Worm (Caenorhabditis elegans): ENCODE data around the gene F36G3.1.
A peak's percentile ranks its signal among the peaks of the same experiment; 100 is the strongest.

Gene F36G3.1

ce11 chrX:9822606-9823264 lies 33.7 kb upstream of the F36G3.1 start (continued):
- TF ChIP-seq mxl-2 (GFP tag; conservative IDR thresholded peaks at IDR 0.05) (no peak), lin-13 (GFP tag; optimal IDR thresholded peaks at IDR 0.05) (no peak), lin-1 (GFP tag; IDR thresholded peaks at IDR 0.05) (no peak), lin-38 (GFP tag; IDR thresholded peaks at IDR 0.05) (no peak), egl-43 (GFP tag; IDR thresholded peaks at IDR 0.05) (no peak), lim-7 (GFP tag; IDR thresholded peaks at IDR 0.05) (no peak), php-3 (GFP tag; IDR thresholded peaks at IDR 0.05) (0 out of 2 replicates have a peak, but pooled peaks have one; percentile 15), nhr-25 (tag; optimal IDR thresholded peaks at IDR 0.05; ENCODE audit: borderline replicate concordance, insufficient read depth) (peak; percentile 59), F10B5.3 (tag; optimal IDR thresholded peaks at IDR 0.05) (no peak), arid-1 (GFP tag; conservative IDR thresholded peaks at IDR 0.05) (0 out of 2 replicates have a peak, but pooled peaks have one; percentile 43), nhr-28 (tag; optimal IDR thresholded peaks at IDR 0.05) (peak; percentile 45), dve-1 (tag; optimal IDR thresholded peaks at IDR 0.05; ENCODE audit: insufficient read depth) (peak; percentile 86), D1046.2 (GFP tag; IDR thresholded peaks at IDR 0.05) (no peak), ztf-7 (tag; optimal IDR thresholded peaks at IDR 0.05) (no peak), nhr-48 (tag; optimal IDR thresholded peaks at IDR 0.05) (no peak), unc-39 (tag; optimal IDR thresholded peaks at IDR 0.05) (no peak)

- no peak for TF ChIP-seq ceh-82 (tag; optimal IDR thresholded peaks at IDR 0.05)
- TF ChIP-seq egl-27 (tag; optimal IDR thresholded peaks at IDR 0.05): no peak
- TF ChIP-seq mxl-2 (GFP tag; conservative IDR thresholded peaks at IDR 0.05): no peak
- no peak for TF ChIP-seq nhr-10 (tag; optimal IDR thresholded peaks at IDR 0.05)
- TF ChIP-seq F44E2.7 (GFP tag; IDR thresholded peaks at IDR 0.05): no peak
- no peak for TF ChIP-seq dve-1 (tag; optimal IDR thresholded peaks at IDR 0.05; ENCODE audit: insufficient read depth)
- TF ChIP-seq snpc-1.2 (GFP tag; IDR thresholded peaks at IDR 0.05): no peak
- no peak for TF ChIP-seq zip-2 (tag; optimal IDR thresholded peaks at IDR 0.05)
- no peak for TF ChIP-seq Y5F2A.4 (GFP tag; optimal IDR thresholded peaks at IDR 0.05)
- TF ChIP-seq ceh-28 (tag; optimal IDR thresholded peaks at IDR 0.05): no peak
- TF ChIP-seq rbr-2 (tag; optimal IDR thresholded peaks at IDR 0.05): no peak
- no peak for TF ChIP-seq nhr-25 (tag; optimal IDR thresholded peaks at IDR 0.05; ENCODE audit: borderline replicate concordance, insufficient read depth)
- TF ChIP-seq lir-3 (tag; optimal IDR thresholded peaks at IDR 0.05): no peak
- no peak for TF ChIP-seq zfp-2 (tag; optimal IDR thresholded peaks at IDR 0.05)
- no peak for TF ChIP-seq ztf-11 (tag; optimal IDR thresholded peaks at IDR 0.05)
Measured at ce11 chrX:9822173-9822572, 33.2 kb upstream of the F36G3.1 start, which contains the start of gene dpy-22. Gene dpy-22 (minus strand): TSS chrX:9822273.

ce11 chrX:9814132-9814811 lies 25.3 kb upstream of the F36G3.1 start:
- TF ChIP-seq unc-62 (GFP tag; optimal IDR thresholded peaks at IDR 0.05 in 1 of 2): peak in 1 of 2 experiments; percentile 22
- no peak for TF ChIP-seq unc-62 (tag; optimal IDR thresholded peaks at IDR 0.05)
- no peak for TF ChIP-seq daf-8 (GFP tag; IDR thresholded peaks at IDR 0.05)
- no peak for TF ChIP-seq snpc-1.2 (GFP tag; IDR thresholded peaks at IDR 0.05)
- TF ChIP-seq lim-7 (GFP tag; IDR thresholded peaks at IDR 0.05): no peak
- TF ChIP-seq set-16 (GFP tag; IDR thresholded peaks at IDR 0.05): peak; percentile 68
- no peak for TF ChIP-seq spr-3 (GFP tag; optimal IDR thresholded peaks at IDR 0.05)

ce11 chrX:9807377-9808048 lies 18.5 kb upstream of the F36G3.1 start, which contains the start of gene lgc-47:
Gene lgc-47 (minus strand): TSS chrX:9807662.
- no peak for TF ChIP-seq daf-12 (tag; optimal IDR thresholded peaks at IDR 0.05)
- no peak for TF ChIP-seq nhr-76 (tag; optimal IDR thresholded peaks at IDR 0.05)
- no peak for TF ChIP-seq ces-1 (GFP tag; optimal IDR thresholded peaks at IDR 0.05)
- peak in 1 of 2 experiments; percentile 7 for TF ChIP-seq unc-62 (GFP tag; optimal IDR thresholded peaks at IDR 0.05 in 1 of 2)
- TF ChIP-seq unc-62 (tag; optimal IDR thresholded peaks at IDR 0.05): no peak
- no peak for TF ChIP-seq nhr-6 (tag; optimal IDR thresholded peaks at IDR 0.05)
- TF ChIP-seq tra-1 (GFP tag; IDR thresholded peaks at IDR 0.05): no peak
- 0 out of 2 replicates have a peak, but pooled peaks have one; percentile 57 for TF ChIP-seq ctbp-1 (GFP tag; IDR thresholded peaks at IDR 0.05)
- TF ChIP-seq set-16 (GFP tag; IDR thresholded peaks at IDR 0.05): peak; percentile 89
- no peak for TF ChIP-seq fkh-10 (GFP tag; optimal IDR thresholded peaks at IDR 0.05)
- TF ChIP-seq mxl-3 (GFP tag; optimal IDR thresholded peaks at IDR 0.05): no peak

All from whole organism, L4 larva.